Worm (Caenorhabditis elegans) whole organism, L4 larva: Measurements from ENCODE around the gene F53F1.4.

ENCODE experiments used
- D1046.2 ChIP-seq: fragments of 200-800 bp; sonication (Bioruptor generic); IDR thresholded peaks from 2 replicates; pipeline ENCODE4 v1.3.6; 2022; ENCODE audit warnings: missing genetic modification characterization, missing compliant biosample characterization
- ZK337.2 ChIP-seq: fragments of 200-800 bp; sonication (Bioruptor generic); IDR thresholded peaks from 2 replicates; pipeline ENCODE4 v1.3.6; 2022; ENCODE audit warnings: missing genetic modification reagents, missing genetic modification characterization, missing compliant biosample characterization
- ZK546.5 ChIP-seq, 2 experiments: sonication (generic microtip); optimal IDR thresholded peaks; 2 replicates each; lab custom pipeline; 2017; ENCODE audit warnings: missing biosample characterization in 2 of 2, missing genetic modification characterization in 2 of 2
- aly-2 ChIP-seq: sonication (generic microtip); optimal IDR thresholded peaks from 2 replicates; lab custom pipeline; 2018; ENCODE audit warnings: missing biosample characterization, missing genetic modification characterization
- ama-1 ChIP-seq: fragments of 150-350 bp; optimal IDR thresholded peaks from 2 replicates; lab custom pipeline; 2014; ENCODE audit warnings: inconsistent platforms, mixed read lengths
- ceh-82 ChIP-seq: sonication (generic microtip); optimal IDR thresholded peaks from 2 replicates; lab custom pipeline; 2017; ENCODE audit warnings: missing biosample characterization, missing genetic modification characterization
- ces-1 ChIP-seq: fragments of 150-350 bp; sonication (generic microtip); optimal IDR thresholded peaks from 4 replicates; lab custom pipeline; 2014; ENCODE audit warnings: missing biosample characterization, missing genetic modification reagents, missing genetic modification characterization
- cey-2 ChIP-seq: sonication (generic microtip); optimal IDR thresholded peaks from 3 replicates; lab custom pipeline; 2017; ENCODE audit warnings: missing genetic modification characterization, mild to moderate bottlenecking, missing compliant biosample characterization, antibody characterized with exemption, borderline replicate concordance; ENCODE audit not compliant: insufficient read depth
- daf-12 ChIP-seq: fragments of 150-350 bp; optimal IDR thresholded peaks from 2 replicates; lab custom pipeline; 2014; ENCODE audit warnings: missing biosample characterization, missing genetic modification reagents, missing genetic modification characterization
- daf-19 ChIP-seq: fragments of 200-800 bp; sonication (Bioruptor generic); conservative IDR thresholded peaks from 2 replicates; pipeline ENCODE4 v1.3.6; 2022; ENCODE audit warnings: missing genetic modification characterization, missing compliant biosample characterization
- dmd-6 ChIP-seq: fragments of 200-800 bp; sonication (Bioruptor generic); IDR thresholded peaks from 2 replicates; pipeline ENCODE4 v1.3.6; 2022; ENCODE audit warnings: missing genetic modification reagents, missing genetic modification characterization, missing compliant biosample characterization
- dmd-8 ChIP-seq: fragments of 200-800 bp; sonication (Bioruptor generic); IDR thresholded peaks from 2 replicates; pipeline ENCODE4 v1.3.6; 2022; ENCODE audit warnings: missing genetic modification characterization, missing compliant biosample characterization
- dpl-1 ChIP-seq: fragments of 150-350 bp; optimal IDR thresholded peaks from 2 replicates; lab custom pipeline; 2014; ENCODE audit warnings: missing biosample characterization, missing genetic modification reagents, missing genetic modification characterization
- duxl-1 ChIP-seq: sonication (generic microtip); optimal IDR thresholded peaks from 2 replicates; lab custom pipeline; 2016; ENCODE audit warnings: mild to moderate bottlenecking, missing genetic modification characterization, moderate library complexity, missing compliant biosample characterization; ENCODE audit not compliant: poor library complexity
- dve-1 ChIP-seq: sonication (generic microtip); optimal IDR thresholded peaks from 2 replicates; lab custom pipeline; 2017; ENCODE audit warnings: antibody characterized with exemption, mild to moderate bottlenecking, missing genetic modification characterization, missing compliant biosample characterization; ENCODE audit not compliant: insufficient read depth
- egl-43 ChIP-seq: fragments of 200-800 bp; sonication (Bioruptor generic); IDR thresholded peaks from 2 replicates; pipeline ENCODE4 v1.3.6; 2022; ENCODE audit warnings: missing genetic modification reagents, missing genetic modification characterization, missing compliant biosample characterization
- fkh-10 ChIP-seq: fragments of 150-350 bp; optimal IDR thresholded peaks from 2 replicates; lab custom pipeline; 2014; ENCODE audit warnings: missing biosample characterization, missing genetic modification reagents, missing genetic modification characterization
- gei-8 ChIP-seq: fragments of 200-800 bp; sonication (Bioruptor generic); optimal IDR thresholded peaks from 2 replicates; lab custom pipeline; 2018; ENCODE audit warnings: mild to moderate bottlenecking, missing genetic modification characterization, missing compliant biosample characterization
- hlh-30 ChIP-seq: sonication (generic microtip); optimal IDR thresholded peaks from 2 replicates; lab custom pipeline; 2017; ENCODE audit warnings: antibody characterized with exemption, mild to moderate bottlenecking, missing genetic modification characterization, missing compliant biosample characterization; ENCODE audit not compliant: insufficient read depth
- hmg-1.1 ChIP-seq: fragments of 200-800 bp; sonication (Bioruptor generic); IDR thresholded peaks from 2 replicates; pipeline ENCODE4 v1.3.6; 2022; ENCODE audit warnings: missing genetic modification reagents, missing genetic modification characterization, missing compliant biosample characterization
- lim-7 ChIP-seq: fragments of 200-800 bp; sonication (Bioruptor generic); IDR thresholded peaks from 2 replicates; pipeline ENCODE4 v1.3.6; 2022; ENCODE audit warnings: missing genetic modification characterization, missing compliant biosample characterization
- lin-13 ChIP-seq: fragments of 150-350 bp; optimal IDR thresholded peaks from 2 replicates; lab custom pipeline; 2014; ENCODE audit warnings: missing biosample characterization, missing genetic modification reagents, missing genetic modification characterization
- lin-29 ChIP-seq: fragments of 200-800 bp; sonication (Bioruptor generic); IDR thresholded peaks from 2 replicates; pipeline ENCODE4 v1.3.6; 2022; ENCODE audit warnings: missing genetic modification reagents, missing genetic modification characterization, missing compliant biosample characterization
- madf-5 ChIP-seq, 2 experiments: fragments of 200-800 bp; sonication (Bioruptor generic); IDR thresholded peaks; 2 replicates each; pipeline ENCODE4 v1.3.6; 2022; ENCODE audit warnings: missing compliant biosample characterization in 2 of 2, missing genetic modification characterization in 2 of 2
- madf-9 ChIP-seq: fragments of 200-800 bp; sonication (Bioruptor generic); conservative IDR thresholded peaks from 2 replicates; pipeline ENCODE4 v1.3.6; 2022; ENCODE audit warnings: missing genetic modification reagents, missing genetic modification characterization, missing compliant biosample characterization
- mep-1 ChIP-seq: fragments of 150-350 bp; sonication (generic microtip); optimal IDR thresholded peaks from 3 replicates; lab custom pipeline; 2014; ENCODE audit warnings: missing biosample characterization, missing genetic modification characterization
- nhr-10 ChIP-seq: fragments of 150-350 bp; optimal IDR thresholded peaks from 2 replicates; lab custom pipeline; 2014; ENCODE audit warnings: missing biosample characterization, missing genetic modification characterization
- nhr-11 ChIP-seq: fragments of 150-350 bp; optimal IDR thresholded peaks from 2 replicates; lab custom pipeline; 2014; ENCODE audit warnings: missing biosample characterization, missing genetic modification characterization
- nhr-237 ChIP-seq: sonication (generic microtip); optimal IDR thresholded peaks from 2 replicates; lab custom pipeline; 2017; ENCODE audit warnings: missing biosample characterization, missing genetic modification characterization
- nhr-25 ChIP-seq: sonication (generic microtip); optimal IDR thresholded peaks from 2 replicates; lab custom pipeline; 2017; ENCODE audit warnings: missing genetic modification characterization, mild to moderate bottlenecking, missing compliant biosample characterization, antibody characterized with exemption, moderate library complexity, borderline replicate concordance; ENCODE audit not compliant: insufficient read depth
- nhr-28 ChIP-seq: fragments of 150-350 bp; optimal IDR thresholded peaks from 2 replicates; lab custom pipeline; 2014; ENCODE audit warnings: missing biosample characterization, missing genetic modification characterization
- nhr-48 ChIP-seq: sonication (generic microtip); optimal IDR thresholded peaks from 2 replicates; lab custom pipeline; 2016; ENCODE audit warnings: mild to moderate bottlenecking, missing genetic modification characterization, missing compliant biosample characterization
- nhr-6 ChIP-seq: fragments of 150-350 bp; optimal IDR thresholded peaks from 2 replicates; lab custom pipeline; 2014; ENCODE audit warnings: missing biosample characterization, missing genetic modification characterization
- saeg-2 ChIP-seq: fragments of 200-800 bp; sonication (Bioruptor generic); IDR thresholded peaks from 2 replicates; pipeline ENCODE4 v1.3.6; 2022; ENCODE audit warnings: missing genetic modification reagents, missing genetic modification characterization, missing compliant biosample characterization
- skn-1 ChIP-seq: fragments of 150-350 bp; optimal IDR thresholded peaks from 2 replicates; lab custom pipeline; 2014; ENCODE audit warnings: missing biosample characterization, missing genetic modification characterization
- snpc-1.2 ChIP-seq: fragments of 200-800 bp; sonication (Bioruptor generic); IDR thresholded peaks from 2 replicates; pipeline ENCODE4 v1.3.6; 2022; ENCODE audit warnings: missing genetic modification reagents, missing genetic modification characterization, missing compliant biosample characterization
- tag-97 ChIP-seq: fragments of 200-800 bp; sonication (Bioruptor generic); IDR thresholded peaks from 2 replicates; pipeline ENCODE4 v1.3.6; 2022; ENCODE audit warnings: missing genetic modification characterization, missing compliant biosample characterization
- unc-130 ChIP-seq: sonication (generic microtip); optimal IDR thresholded peaks from 2 replicates; lab custom pipeline; 2016; ENCODE audit warnings: missing genetic modification reagents, missing genetic modification characterization, missing compliant biosample characterization
- unc-62 ChIP-seq, 3 experiments: fragments of 150-350 bp in 1 of 3; sonication (generic microtip); optimal IDR thresholded peaks in 2 of 3; peaks in 1 of 3; 1 replicate in 1 of 3; 2 replicates in 2 of 3; lab custom pipeline; 2014 to 2017; ENCODE audit warnings: missing biosample characterization in 3 of 3, missing genetic modification characterization in 3 of 3, missing genetic modification reagents in 3 of 3, missing genotype in 1 of 3
- vab-7 ChIP-seq: fragments of 200-800 bp; sonication (Bioruptor generic); IDR thresholded peaks from 2 replicates; pipeline ENCODE4 v1.3.6; 2022; ENCODE audit warnings: missing genetic modification reagents, missing genetic modification characterization, missing compliant biosample characterization
- zip-11 ChIP-seq: fragments of 200-800 bp; sonication (Bioruptor generic); IDR thresholded peaks from 2 replicates; pipeline ENCODE4 v1.3.6; 2022; ENCODE audit warnings: missing genetic modification characterization, missing compliant biosample characterization
- ztf-11 ChIP-seq: fragments of 150-350 bp; optimal IDR thresholded peaks from 2 replicates; lab custom pipeline; 2014; ENCODE audit warnings: missing biosample characterization, missing genetic modification characterization
- ztf-7 ChIP-seq: fragments of 150-350 bp; optimal IDR thresholded peaks from 2 replicates; lab custom pipeline; 2014; ENCODE audit warnings: missing biosample characterization, missing genetic modification characterization

The F53F1.4 gene

DNA sequence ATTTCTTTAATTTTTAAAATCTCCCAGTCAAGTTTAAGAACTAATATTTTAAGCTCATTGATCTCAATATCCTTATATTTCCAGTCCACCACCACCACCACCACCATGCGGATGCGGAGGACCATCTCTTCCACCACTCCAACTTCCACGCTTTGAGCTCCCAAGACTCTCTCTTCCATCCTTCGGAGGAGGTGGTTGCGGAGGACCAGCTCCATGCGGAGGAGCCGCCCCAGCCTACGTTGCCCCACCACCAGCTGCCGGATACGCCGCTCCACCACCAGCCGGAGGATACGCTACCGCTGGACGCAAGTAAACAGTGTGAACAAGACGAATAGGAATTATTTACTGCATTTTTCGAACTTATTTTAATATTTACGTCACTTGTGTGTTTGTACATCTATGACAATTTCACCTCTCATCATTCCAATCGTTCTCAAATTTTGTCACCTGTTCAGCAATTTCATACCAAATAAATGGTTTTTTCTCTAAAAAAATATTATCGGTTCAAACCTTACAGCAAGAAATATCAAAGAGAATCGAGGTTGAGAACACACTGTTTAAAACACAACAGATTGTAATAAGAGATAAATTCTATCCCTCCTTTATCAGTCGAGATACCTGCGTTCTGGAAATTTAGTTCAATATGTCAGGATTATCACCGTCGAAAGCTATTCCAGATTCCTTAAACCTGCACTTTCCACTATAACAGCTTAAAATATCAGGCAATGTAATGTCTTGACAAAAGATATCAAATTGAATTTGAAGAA is 531 bp downstream of the F53F1.4 start (continued):
- TF ChIP-seq D1046.2 (GFP tag; lab: Robert Waterston, UW) (no peak), lin-29 (GFP tag; lab: Robert Waterston, UW) (no peak), nhr-48 (tag; lab: Kevin White, UChicago) (no peak), nhr-10 (tag; lab: Kevin White, UChicago) (no peak), ces-1 (GFP tag; lab: Kevin White, UChicago) (no peak), ztf-11 (no peak), skn-1 (tag; lab: Kevin White, UChicago) (no peak), madf-5 (GFP tag; IDR thresholded peaks at IDR 0.05; lab: Robert Waterston, UW) (no peak), nhr-6 (peak; percentile 9), ZK546.5 (tag; optimal IDR thresholded peaks at IDR 0.05; lab: Kevin White, UChicago) (no peak), snpc-1.2 (GFP tag; lab: Robert Waterston, UW) (0 out of 2 replicates have a peak, but pooled peaks have one; percentile 13), tag-97 (no peak), daf-12 (tag; lab: Kevin White, UChicago) (no peak), ZK337.2 (GFP tag; lab: Robert Waterston, UW) (no peak), egl-43 (GFP tag; lab: Robert Waterston, UW) (peak; percentile 75; the same call in 1 of the 2 replicates), daf-19 (GFP tag; lab: Robert Waterston, UW) (no peak), ceh-82 (tag; lab: Kevin White, UChicago) (no peak), ztf-7 (tag; lab: Kevin White, UChicago) (no peak), hmg-1.1 (no peak), madf-9 (no peak), nhr-11 (tag; lab: Kevin White, UChicago) (no peak), nhr-237 (no peak), fkh-10 (GFP tag; lab: Kevin White, UChicago) (no peak), nhr-25 (tag; lab: Kevin White, UChicago) (no peak), nhr-28 (tag; lab: Kevin White, UChicago) (no peak), dve-1 (tag; lab: Kevin White, UChicago) (no peak), lim-7 (no peak), dmd-8 (no peak), saeg-2 (no peak), dmd-6 (GFP tag; lab: Robert Waterston, UW) (no peak), dpl-1 (GFP tag; lab: Kevin White, UChicago) (no peak), lin-13 (peak; percentile 38), ama-1 (lab: Kevin White, UChicago) (peak; percentile 35)

ce11 chrV:13411992-13412298 is 1.1 kb downstream of the F53F1.4 start:
- TF ChIP-seq hlh-30 (tag; lab: Kevin White, UChicago) (peak; percentile 78), mep-1 (tag; lab: Kevin White, UChicago) (no peak)

ce11 chrV:13413301-13413700 is 2.4 kb downstream of the F53F1.4 start:
- no peak for TF ChIP-seq vab-7
- no peak for TF ChIP-seq D1046.2 (GFP tag; lab: Robert Waterston, UW)
- no peak for TF ChIP-seq duxl-1
- TF ChIP-seq aly-2 = no peak
- no peak for TF ChIP-seq nhr-237
- no peak for TF ChIP-seq cey-2 (tag; lab: Kevin White, UChicago)
- no peak for TF ChIP-seq daf-19 (GFP tag; lab: Robert Waterston, UW)
- TF ChIP-seq unc-130 (GFP tag; lab: Kevin White, UChicago) = no peak
- TF ChIP-seq zip-11 = no peak
- no peak for TF ChIP-seq gei-8 (GFP tag; lab: Kevin White, UChicago)
- TF ChIP-seq unc-62 (GFP tag; optimal IDR thresholded peaks at IDR 0.05 in 1 of 2; lab: Kevin White, UChicago) = no peak
- TF ChIP-seq unc-62 (tag; optimal IDR thresholded peaks at IDR 0.05; lab: Kevin White, UChicago) = no peak
